Fruit fly (Drosophila melanogaster): ENCODE results near the gene Nlp.

The Nlp gene

dm6 chr3R:29990681-29991080 lies 13.9 kb upstream of the Nlp start:
- TF ChIP-seq Neu2 (GFP tag; optimal IDR thresholded peaks at IDR 0.05; ENCODE audit: borderline replicate concordance) (no peak), CG30431 (GFP tag; optimal IDR thresholded peaks at IDR 0.05) (no peak), slp2 (GFP tag; optimal IDR thresholded peaks at IDR 0.05) (no peak), CG9727 (GFP tag; optimal IDR thresholded peaks at IDR 0.05) (no peak), lola (GFP tag; optimal IDR thresholded peaks at IDR 0.05) (no peak), dpn (GFP tag; optimal IDR thresholded peaks at IDR 0.05) (no peak), jumu (GFP tag; optimal IDR thresholded peaks at IDR 0.05) (no peak), Dbx (GFP tag; IDR thresholded peaks at IDR 0.05) (no peak), Jarid2 (GFP tag; optimal IDR thresholded peaks at IDR 0.05) (no peak), CG6765 (GFP tag; optimal IDR thresholded peaks at IDR 0.05) (peak; percentile 50), caup (GFP tag; optimal IDR thresholded peaks at IDR 0.05; ENCODE audit: severe bottlenecking) (peak; percentile 38), CG14667 (GFP tag; IDR thresholded peaks at IDR 0.05) (no peak), CG13123 (GFP tag; optimal IDR thresholded peaks at IDR 0.05) (no peak), CG4707 (GFP tag; optimal IDR thresholded peaks at IDR 0.05) (no peak), grn (GFP tag; optimal IDR thresholded peaks at IDR 0.05) (no peak), CG9215 (GFP tag; IDR thresholded peaks at IDR 0.05) (no peak), HLH54F (GFP tag; optimal IDR thresholded peaks at IDR 0.05) (no peak), C15 (GFP tag; IDR thresholded peaks at IDR 0.05) (no peak), Deaf1 (tag; optimal IDR thresholded peaks at IDR 0.05) (no peak), NC2β (GFP tag; optimal IDR thresholded peaks at IDR 0.05) (no peak), otp (GFP tag; IDR thresholded peaks at IDR 0.05) (no peak), lab (GFP tag; optimal IDR thresholded peaks at IDR 0.05) (no peak), HLH4C (GFP tag; IDR thresholded peaks at IDR 0.05; ENCODE audit: partially characterized antibody) (no peak), disco-r (GFP tag; optimal IDR thresholded peaks at IDR 0.05) (no peak), pros (GFP tag; optimal IDR thresholded peaks at IDR 0.05) (no peak), CG12391 (tag; optimal IDR thresholded peaks at IDR 0.05) (no peak), CG34376 (GFP tag; optimal IDR thresholded peaks at IDR 0.05) (peak; percentile 17), ab (GFP tag; optimal IDR thresholded peaks at IDR 0.05) (no peak), stwl (tag; optimal IDR thresholded peaks at IDR 0.05) (no peak), tio (GFP tag; optimal IDR thresholded peaks at IDR 0.05) (no peak), gro (GFP tag; optimal IDR thresholded peaks at IDR 0.05) (no peak), sens (GFP tag) (peak; percentile 63), sisA (GFP tag; IDR thresholded peaks at IDR 0.05) (no peak), CG8765 (GFP tag; IDR thresholded peaks at IDR 0.05) (no peak), seq (GFP tag; IDR thresholded peaks at IDR 0.05) (no peak), ash1 (GFP tag; optimal IDR thresholded peaks at IDR 0.05) (no peak), lbe (GFP tag; optimal IDR thresholded peaks at IDR 0.05) (no peak), her (GFP tag; optimal IDR thresholded peaks at IDR 0.05) (no peak), D19A (tag; optimal IDR thresholded peaks at IDR 0.05) (no peak), CG3065 (GFP tag; optimal IDR thresholded peaks at IDR 0.05) (no peak), CG4404 (GFP tag; IDR thresholded peaks at IDR 0.05) (no peak), CG14441 (GFP tag; IDR thresholded peaks at IDR 0.05) (no peak), CG8924 (tag; optimal IDR thresholded peaks at IDR 0.05) (no peak), CG8944 (GFP tag; optimal IDR thresholded peaks at IDR 0.05) (no peak), Tbp (GFP tag; optimal IDR thresholded peaks at IDR 0.05) (no peak), CG15696 (tag; optimal IDR thresholded peaks at IDR 0.05) (no peak), CG11696 (GFP tag; IDR thresholded peaks at IDR 0.05) (no peak), CG18262 (tag; optimal IDR thresholded peaks at IDR 0.05) (no peak), CG9876 (GFP tag; optimal IDR thresholded peaks at IDR 0.05) (no peak), rib (GFP tag; IDR thresholded peaks at IDR 0.05) (no peak), eyg (GFP tag; optimal IDR thresholded peaks at IDR 0.05) (no peak), CG1832 (GFP tag; optimal IDR thresholded peaks at IDR 0.05) (no peak), CG2712 (tag; optimal IDR thresholded peaks at IDR 0.05) (no peak)

All from whole organism, embryonic.